Worm (Caenorhabditis elegans): ENCODE measurements around the gene F44E5.4.

ce11 chrII:11772364-11772763 is 13.3 kb upstream of the F44E5.4 start, which contains the start of gene F44E5.15:
- TF ChIP-seq F13C5.2 (tag; optimal IDR thresholded peaks at IDR 0.05) = no peak
- no peak for TF ChIP-seq ceh-13 (GFP tag; optimal IDR thresholded peaks at IDR 0.05)
- TF ChIP-seq hmbx-1 (tag; optimal IDR thresholded peaks at IDR 0.05) = no peak
- no peak for TF ChIP-seq ets-7 (tag; optimal IDR thresholded peaks at IDR 0.05)
- no peak for TF ChIP-seq ama-1 (optimal IDR thresholded peaks at IDR 0.05)
- TF ChIP-seq hnd-1 (tag; optimal IDR thresholded peaks at IDR 0.05) = no peak
- TF ChIP-seq ceh-36 (tag; optimal IDR thresholded peaks at IDR 0.05) = no peak
- no peak for TF ChIP-seq aly-1 (tag; optimal IDR thresholded peaks at IDR 0.05)
- no peak for TF ChIP-seq pes-1 (GFP tag; IDR thresholded peaks at IDR 0.05)
- no peak for TF ChIP-seq sea-1 (GFP tag; conservative IDR thresholded peaks at IDR 0.05)
- TF ChIP-seq hmg-4 (GFP tag; optimal IDR thresholded peaks at IDR 0.05) = no peak
- no peak for TF ChIP-seq flt-1 (GFP tag; IDR thresholded peaks at IDR 0.05)
- no peak for TF ChIP-seq B0310.2 (tag; optimal IDR thresholded peaks at IDR 0.05)
